ENCODE assay signal across 1 fruit fly cellular context in the genomic region with DNA sequence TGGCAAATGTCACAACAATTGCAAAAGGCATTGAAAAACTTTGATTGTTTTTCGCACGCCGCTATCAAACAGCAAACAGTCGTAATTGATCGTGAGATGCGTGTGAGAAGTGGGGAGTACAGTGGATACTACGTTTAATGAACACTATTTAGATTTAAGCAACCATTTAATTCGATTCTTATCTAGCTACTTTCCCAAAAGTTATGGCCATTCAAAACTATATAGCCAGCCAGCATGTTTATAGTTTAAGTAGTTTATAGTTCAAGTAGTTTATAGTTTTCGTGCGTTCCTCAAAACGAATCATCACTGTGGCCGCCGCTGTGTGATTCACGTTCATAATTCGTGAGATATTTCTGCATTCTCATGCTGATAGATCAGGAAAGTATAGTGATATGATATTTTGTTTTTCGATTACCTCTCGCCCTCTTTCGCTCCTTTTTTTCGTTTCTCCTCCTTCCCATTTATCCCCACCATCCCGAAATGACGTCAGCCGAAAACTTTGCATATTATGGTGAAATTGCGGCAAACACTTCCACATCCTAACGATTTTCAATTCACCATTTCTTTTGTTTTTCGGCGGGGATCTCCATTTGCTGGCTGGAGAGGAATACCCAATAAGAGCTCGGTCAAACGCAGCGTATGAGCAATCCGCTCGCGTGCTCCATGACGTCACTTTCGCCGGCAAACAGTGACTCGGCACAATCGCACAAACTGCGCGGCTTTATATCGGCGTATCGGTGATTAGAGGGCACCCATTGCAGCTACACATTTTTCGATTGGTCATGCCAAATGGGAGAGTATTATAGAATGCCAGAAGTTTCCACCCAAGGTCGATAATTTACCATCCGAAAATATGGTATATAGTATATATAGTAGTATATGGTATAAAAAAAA.
A peak's percentile ranks its signal among the peaks of the same experiment; 100 is the strongest.
TF ChIP-seq lines count a peak whose summit lies in the region.

No protein-coding gene starts in this region.

TF ChIP-seq in whole organism, embryonic, 481 proteins besides CTCF, POLR2A, EP300 and RAD21 (continued from another document and continues in another):
- TF ChIP-seq CG3281 (GFP tag; optimal IDR thresholded peaks at IDR 0.05; lab: Kevin White, UChicago) (peak; percentile 79), CG13287 (GFP tag; IDR thresholded peaks at IDR 0.05; lab: Robert Waterston, UW; ENCODE audit: partially characterized antibody) (no peak), Ada2b (GFP tag; IDR thresholded peaks at IDR 0.05; lab: Robert Waterston, UW) (peak; percentile 73), CG18599 (GFP tag; optimal IDR thresholded peaks at IDR 0.05; lab: Kevin White, UChicago) (peak; percentile 82), CG14050 (GFP tag; IDR thresholded peaks at IDR 0.05; lab: Robert Waterston, UW) (peak; percentile 40; the same call in 1 of the 3 replicates), Drgx (GFP tag; IDR thresholded peaks at IDR 0.05; lab: Robert Waterston, UW) (no peak; the same call in 1 of the 2 replicates), CG9727 (GFP tag; optimal IDR thresholded peaks at IDR 0.05; lab: Kevin White, UChicago) (peak; percentile 44), CG2875 (GFP tag; optimal IDR thresholded peaks at IDR 0.05; lab: Kevin White, UChicago) (no peak), CG2712 (tag; optimal IDR thresholded peaks at IDR 0.05; lab: Kevin White, UChicago) (peak; percentile 38), Dad (GFP tag; optimal IDR thresholded peaks at IDR 0.05; lab: Kevin White, UChicago) (no peak), CG10267 (tag; optimal IDR thresholded peaks at IDR 0.05; lab: Kevin White, UChicago) (no peak), bcd (GFP tag; optimal IDR thresholded peaks at IDR 0.05; lab: Kevin White, UChicago) (peak; percentile 44), B-H1 (GFP tag; IDR thresholded peaks at IDR 0.05; lab: Robert Waterston, UW) (peak; percentile 34; the same call in 1 of the 3 replicates), jumu (GFP tag; optimal IDR thresholded peaks at IDR 0.05; lab: Kevin White, UChicago) (no peak), E2f2 (GFP tag; IDR thresholded peaks at IDR 0.05; lab: Robert Waterston, UW) (peak; percentile 17; the same call in 1 of the 2 replicates), Sin3A (optimal IDR thresholded peaks at IDR 0.05; lab: Kevin White, UChicago) (no peak), gce (GFP tag; IDR thresholded peaks at IDR 0.05; lab: Robert Waterston, UW) (no peak), unpg (GFP tag; optimal IDR thresholded peaks at IDR 0.05; lab: Kevin White, UChicago) (peak; percentile 75), HmgZ (tag; optimal IDR thresholded peaks at IDR 0.05; lab: Kevin White, UChicago) (peak; percentile 61), gsb (GFP tag; IDR thresholded peaks at IDR 0.05; lab: Robert Waterston, UW) (peak; percentile 58; the same call in 1 of the 2 replicates), Oli (tag; optimal IDR thresholded peaks at IDR 0.05; lab: Kevin White, UChicago) (peak; percentile 41), CG18764 (GFP tag; optimal IDR thresholded peaks at IDR 0.05; lab: Kevin White, UChicago) (no peak), lmd (GFP tag; IDR thresholded peaks at IDR 0.05; lab: Robert Waterston, UW) (peak; percentile 67; the same call in 1 of the 2 replicates), CG11696 (GFP tag; IDR thresholded peaks at IDR 0.05; lab: Robert Waterston, UW) (no peak), maf-S (GFP tag; optimal IDR thresholded peaks at IDR 0.05; lab: Kevin White, UChicago) (peak; percentile 67), nerfin-1 (tag; optimal IDR thresholded peaks at IDR 0.05; lab: Kevin White, UChicago) (no peak), eve (GFP tag; optimal IDR thresholded peaks at IDR 0.05; lab: Kevin White, UChicago) (no peak), CG2116 (GFP tag; optimal IDR thresholded peaks at IDR 0.05; lab: Kevin White, UChicago) (no peak), CG11085 (GFP tag; IDR thresholded peaks at IDR 0.05; lab: Robert Waterston, UW) (peak; percentile 52; the same call in 1 of the 2 replicates), cad (GFP tag; optimal IDR thresholded peaks at IDR 0.05; lab: Kevin White, UChicago) (no peak), Xbp1 (GFP tag; optimal IDR thresholded peaks at IDR 0.05; lab: Kevin White, UChicago) (peak; percentile 47), corto (GFP tag; optimal IDR thresholded peaks at IDR 0.05; lab: Kevin White, UChicago) (no peak), crc (GFP tag; optimal IDR thresholded peaks at IDR 0.05; lab: Kevin White, UChicago) (no peak), zen2 (GFP tag; IDR thresholded peaks at IDR 0.05; lab: Robert Waterston, UW; ENCODE audit: partially characterized antibody) (no peak), NFAT (GFP tag; IDR thresholded peaks at IDR 0.05; lab: Robert Waterston, UW) (peak; percentile 72; the same call in 1 of the 2 replicates), CG6854 (GFP tag; optimal IDR thresholded peaks at IDR 0.05; lab: Kevin White, UChicago) (peak; percentile 49), B-H2 (GFP tag; optimal IDR thresholded peaks at IDR 0.05; lab: Kevin White, UChicago) (peak; percentile 60), CG2129 (GFP tag; IDR thresholded peaks at IDR 0.05; lab: Robert Waterston, UW; ENCODE audit: partially characterized antibody) (no peak), esg (GFP tag; conservative IDR thresholded peaks at IDR 0.05; lab: Robert Waterston, UW) (peak; percentile 42), pho (GFP tag; optimal IDR thresholded peaks at IDR 0.05; lab: Kevin White, UChicago) (peak; percentile 62), HmgD (GFP tag; optimal IDR thresholded peaks at IDR 0.05; lab: Kevin White, UChicago) (no peak), Poxn (GFP tag; IDR thresholded peaks at IDR 0.05; lab: Robert Waterston, UW) (peak; percentile 72), CG14710 (tag; optimal IDR thresholded peaks at IDR 0.05; lab: Kevin White, UChicago) (no peak), CoRest (tag; optimal IDR thresholded peaks at IDR 0.05; lab: Kevin White, UChicago) (peak; percentile 70), Rfx (GFP tag; IDR thresholded peaks at IDR 0.05; lab: Robert Waterston, UW) (peak; percentile 87), bab2 (GFP tag; optimal IDR thresholded peaks at IDR 0.05; lab: Kevin White, UChicago) (peak; percentile 52), cg (GFP tag; optimal IDR thresholded peaks at IDR 0.05; lab: Kevin White, UChicago) (no peak), ssp (GFP tag; IDR thresholded peaks at IDR 0.05; lab: Robert Waterston, UW) (no peak), Side (GFP tag; optimal IDR thresholded peaks at IDR 0.05; lab: Kevin White, UChicago) (peak; percentile 29), CG3163 (GFP tag; optimal IDR thresholded peaks at IDR 0.05; lab: Kevin White, UChicago) (peak; percentile 35), CG4854 (GFP tag; optimal IDR thresholded peaks at IDR 0.05; lab: Kevin White, UChicago) (peak; percentile 48), schlank (tag; optimal IDR thresholded peaks at IDR 0.05; lab: Kevin White, UChicago) (peak; percentile 89), CG10654 (GFP tag; optimal IDR thresholded peaks at IDR 0.05; lab: Kevin White, UChicago) (no peak), CG34422 (GFP tag; IDR thresholded peaks at IDR 0.05; lab: Robert Waterston, UW) (no peak), CG12744 (GFP tag; optimal IDR thresholded peaks at IDR 0.05; lab: Kevin White, UChicago) (peak; percentile 33), CG1792 (GFP tag; optimal IDR thresholded peaks at IDR 0.05; lab: Kevin White, UChicago) (peak; percentile 63), CG4424 (GFP tag; optimal IDR thresholded peaks at IDR 0.05; lab: Kevin White, UChicago) (peak; percentile 4), CG12299 (tag; optimal IDR thresholded peaks at IDR 0.05; lab: Kevin White, UChicago) (no peak), lbe (GFP tag; optimal IDR thresholded peaks at IDR 0.05; lab: Kevin White, UChicago) (no peak), CG7556 (GFP tag; optimal IDR thresholded peaks at IDR 0.05; lab: Kevin White, UChicago) (peak; percentile 33), ac (GFP tag; optimal IDR thresholded peaks at IDR 0.05; lab: Kevin White, UChicago) (no peak), Neu2 (GFP tag; optimal IDR thresholded peaks at IDR 0.05; lab: Kevin White, UChicago; ENCODE audit: borderline replicate concordance) (no peak), lov (optimal IDR thresholded peaks at IDR 0.05; lab: Kevin White, UChicago) (no peak), lov (GFP tag; IDR thresholded peaks at IDR 0.05; lab: Robert Waterston, UW) (no peak), dan (GFP tag; IDR thresholded peaks at IDR 0.05; lab: Robert Waterston, UW) (no peak), CG12236 (GFP tag; optimal IDR thresholded peaks at IDR 0.05; lab: Kevin White, UChicago) (no peak), Dbx (GFP tag; IDR thresholded peaks at IDR 0.05; lab: Robert Waterston, UW) (peak; percentile 84), CG13894 (tag; optimal IDR thresholded peaks at IDR 0.05; lab: Kevin White, UChicago) (peak; percentile 56), Fer1 (GFP tag; optimal IDR thresholded peaks at IDR 0.05; lab: Kevin White, UChicago) (peak; percentile 75), CG13123 (GFP tag; optimal IDR thresholded peaks at IDR 0.05; lab: Kevin White, UChicago) (no peak), Deaf1 (tag; optimal IDR thresholded peaks at IDR 0.05; lab: Kevin White, UChicago) (peak; percentile 14), CG31441 (GFP tag; IDR thresholded peaks at IDR 0.05; lab: Robert Waterston, UW) (no peak), sna (GFP tag; IDR thresholded peaks at IDR 0.05; lab: Robert Waterston, UW; ENCODE audit: partially characterized antibody) (no peak), Eip74EF (GFP tag; optimal IDR thresholded peaks at IDR 0.05; lab: Kevin White, UChicago) (no peak), bigmax (GFP tag; optimal IDR thresholded peaks at IDR 0.05; lab: Kevin White, UChicago) (no peak), org-1 (GFP tag; optimal IDR thresholded peaks at IDR 0.05; lab: Kevin White, UChicago) (peak; percentile 36), dpn (GFP tag; optimal IDR thresholded peaks at IDR 0.05; lab: Kevin White, UChicago) (peak; percentile 49 to 57), CG8478 (optimal IDR thresholded peaks at IDR 0.05; lab: Kevin White, UChicago) (no peak), slbo (GFP tag; IDR thresholded peaks at IDR 0.05; lab: Robert Waterston, UW) (peak; percentile 89), CG3847 (GFP tag; IDR thresholded peaks at IDR 0.05; lab: Robert Waterston, UW) (peak; percentile 43; the same call in 1 of the 2 replicates), CG18619 (GFP tag; optimal IDR thresholded peaks at IDR 0.05; lab: Kevin White, UChicago) (peak; percentile 55), Usf (GFP tag; optimal IDR thresholded peaks at IDR 0.05; lab: Kevin White, UChicago) (peak; percentile 8), grau (tag; optimal IDR thresholded peaks at IDR 0.05; lab: Kevin White, UChicago) (peak; percentile 93), CG12659 (GFP tag; optimal IDR thresholded peaks at IDR 0.05; lab: Kevin White, UChicago) (peak; percentile 53), sens-2 (GFP tag; IDR thresholded peaks at IDR 0.05; lab: Robert Waterston, UW) (no peak), Taf1 (GFP tag; IDR thresholded peaks at IDR 0.05; lab: Robert Waterston, UW) (peak; percentile 72), tup (GFP tag; optimal IDR thresholded peaks at IDR 0.05; lab: Kevin White, UChicago) (peak; percentile 6), CG11456 (GFP tag; IDR thresholded peaks at IDR 0.05; lab: Robert Waterston, UW) (peak; percentile 72; the same call in 2 of the 3 replicates), her (GFP tag; optimal IDR thresholded peaks at IDR 0.05; lab: Kevin White, UChicago) (peak; percentile 63), Xrp1 (GFP tag; IDR thresholded peaks at IDR 0.05; lab: Robert Waterston, UW) (peak; percentile 54; the same call in 1 of the 2 replicates), Antp (GFP tag; optimal IDR thresholded peaks at IDR 0.05; lab: Kevin White, UChicago) (peak; percentile 11), caup (GFP tag; optimal IDR thresholded peaks at IDR 0.05; lab: Kevin White, UChicago; ENCODE audit: severe bottlenecking) (peak; percentile 67), Sox102F (GFP tag; optimal IDR thresholded peaks at IDR 0.05; lab: Kevin White, UChicago) (peak; percentile 30), en (GFP tag; optimal IDR thresholded peaks at IDR 0.05; lab: Kevin White, UChicago) (no peak), CG11398 (GFP tag; optimal IDR thresholded peaks at IDR 0.05; lab: Kevin White, UChicago) (no peak), CG12769 (tag; optimal IDR thresholded peaks at IDR 0.05; lab: Kevin White, UChicago) (peak; percentile 91), fd102C (GFP tag; optimal IDR thresholded peaks at IDR 0.05; lab: Kevin White, UChicago) (no peak), CG8281 (tag; optimal IDR thresholded peaks at IDR 0.05; lab: Kevin White, UChicago) (no peak), Fer2 (tag; optimal IDR thresholded peaks at IDR 0.05; lab: Kevin White, UChicago) (peak; percentile 54), gcm2 (GFP tag; optimal IDR thresholded peaks at IDR 0.05; lab: Kevin White, UChicago) (no peak), CG1603 (tag; optimal IDR thresholded peaks at IDR 0.05; lab: Kevin White, UChicago) (peak; percentile 69), Hand (GFP tag; optimal IDR thresholded peaks at IDR 0.05; lab: Kevin White, UChicago) (peak; percentile 20), Dip3 (GFP tag; optimal IDR thresholded peaks at IDR 0.05; lab: Kevin White, UChicago) (peak; percentile 74), CG3838 (GFP tag; optimal IDR thresholded peaks at IDR 0.05; lab: Kevin White, UChicago) (no peak), Sry-δ (GFP tag; optimal IDR thresholded peaks at IDR 0.05; lab: Kevin White, UChicago) (peak; percentile 24), CG17186 (GFP tag; optimal IDR thresholded peaks at IDR 0.05; lab: Kevin White, UChicago) (no peak), Hmx (GFP tag; optimal IDR thresholded peaks at IDR 0.05; lab: Kevin White, UChicago) (peak; percentile 37), ham (GFP tag; IDR thresholded peaks at IDR 0.05; lab: Robert Waterston, UW) (no peak), Hmr (GFP tag; optimal IDR thresholded peaks at IDR 0.05; lab: Kevin White, UChicago) (peak; percentile 84), Ets65A (GFP tag; lab: Kevin White, UChicago) (peak; percentile 84), CG17359 (tag; optimal IDR thresholded peaks at IDR 0.05; lab: Kevin White, UChicago) (peak; percentile 59), Dip2 (GFP tag; IDR thresholded peaks at IDR 0.05; lab: Robert Waterston, UW) (no peak), CG4707 (GFP tag; optimal IDR thresholded peaks at IDR 0.05; lab: Kevin White, UChicago) (no peak), CG17612 (GFP tag; IDR thresholded peaks at IDR 0.05; lab: Robert Waterston, UW) (0 out of 2 replicates have a peak, but pooled peaks have one; percentile 46), NC2α (GFP tag; optimal IDR thresholded peaks at IDR 0.05; lab: Kevin White, UChicago) (no peak), nau (GFP tag; optimal IDR thresholded peaks at IDR 0.05; lab: Kevin White, UChicago) (no peak), CG4282 (GFP tag; optimal IDR thresholded peaks at IDR 0.05; lab: Kevin White, UChicago) (no peak), slou (GFP tag; optimal IDR thresholded peaks at IDR 0.05; lab: Kevin White, UChicago) (no peak), Gsc (GFP tag; IDR thresholded peaks at IDR 0.05; lab: Robert Waterston, UW) (no peak), CG6254 (GFP tag; optimal IDR thresholded peaks at IDR 0.05; lab: Kevin White, UChicago) (no peak), aop (GFP tag; IDR thresholded peaks at IDR 0.05; lab: Robert Waterston, UW) (no peak), ap (GFP tag; IDR thresholded peaks at IDR 0.05; lab: Robert Waterston, UW) (no peak)
